Worm (Caenorhabditis elegans) whole organism, L2 larva: ENCODE measurements around the gene pad-2.

Experiments
- C34F6.9 ChIP-seq: fragments of 150-350 bp; optimal IDR thresholded peaks from 2 replicates; lab custom pipeline; 2014; ENCODE audit warnings: missing biosample characterization, missing genetic modification characterization
- F13H6.1 ChIP-seq: sonication (generic microtip); optimal IDR thresholded peaks from 2 replicates; lab custom pipeline; 2016; ENCODE audit warnings: missing genetic modification characterization, missing compliant biosample characterization
- R02D3.7 ChIP-seq: fragments of 150-350 bp; optimal IDR thresholded peaks from 2 replicates; lab custom pipeline; 2014; ENCODE audit warnings: missing biosample characterization, missing genetic modification characterization
- Y55F3AM.14 ChIP-seq: fragments of 200-800 bp; sonication (Bioruptor generic); optimal IDR thresholded peaks from 2 replicates; lab custom pipeline; 2018; ENCODE audit warnings: mild to moderate bottlenecking, missing genetic modification characterization, missing compliant biosample characterization
- ZK546.5 ChIP-seq: sonication (generic microtip); optimal IDR thresholded peaks from 2 replicates; lab custom pipeline; 2017; ENCODE audit warnings: missing biosample characterization, missing genetic modification characterization
- alr-1 ChIP-seq: fragments of 150-350 bp; optimal IDR thresholded peaks from 2 replicates; lab custom pipeline; 2014; ENCODE audit warnings: missing biosample characterization, missing genetic modification characterization
- ama-1 ChIP-seq: fragments of 150-350 bp; optimal IDR thresholded peaks from 2 replicates; lab custom pipeline; 2018; ENCODE audit warnings: inconsistent platforms
- blmp-1 ChIP-seq: sonication (generic microtip); optimal IDR thresholded peaks from 2 replicates; lab custom pipeline; 2017; ENCODE audit warnings: missing genetic modification characterization, mild to moderate bottlenecking, missing compliant biosample characterization, antibody characterized with exemption, moderate library complexity; ENCODE audit not compliant: insufficient read depth
- ceh-82 ChIP-seq: fragments of 150-350 bp; optimal IDR thresholded peaks from 2 replicates; lab custom pipeline; 2014; ENCODE audit warnings: missing biosample characterization, missing genetic modification characterization
- dmd-4 ChIP-seq: sonication (generic microtip); optimal IDR thresholded peaks from 2 replicates; lab custom pipeline; 2017; ENCODE audit warnings: missing biosample characterization, missing genetic modification characterization
- egl-27 ChIP-seq: sonication (generic microtip); optimal IDR thresholded peaks from 3 replicates; lab custom pipeline; 2017; ENCODE audit warnings: missing biosample characterization, missing genetic modification reagents, missing genetic modification characterization
- fos-1 ChIP-seq: fragments of 150-350 bp; optimal IDR thresholded peaks from 2 replicates; lab custom pipeline; 2014; ENCODE audit warnings: missing biosample characterization, missing genetic modification characterization
- lin-11 ChIP-seq: fragments of 150-350 bp; sonication (generic microtip); optimal IDR thresholded peaks from 2 replicates; lab custom pipeline; 2014; ENCODE audit warnings: missing biosample characterization, missing genetic modification characterization, inconsistent platforms, mixed read lengths
- lin-13 ChIP-seq: fragments of 150-350 bp; optimal IDR thresholded peaks from 2 replicates; lab custom pipeline; 2014; ENCODE audit warnings: missing biosample characterization, missing genetic modification reagents, missing genetic modification characterization
- lin-39 ChIP-seq: fragments of 150-350 bp; optimal IDR thresholded peaks from 2 replicates; lab custom pipeline; 2014; ENCODE audit warnings: missing biosample characterization, missing genetic modification reagents, missing genetic modification characterization
- mab-5 ChIP-seq: fragments of 150-350 bp; optimal IDR thresholded peaks from 2 replicates; lab custom pipeline; 2014; ENCODE audit warnings: missing biosample characterization, missing genetic modification characterization
- mbf-1 ChIP-seq: sonication (generic microtip); optimal IDR thresholded peaks from 2 replicates; lab custom pipeline; 2017; ENCODE audit warnings: missing biosample characterization, missing genetic modification characterization
- nhr-10 ChIP-seq: sonication (generic microtip); optimal IDR thresholded peaks from 2 replicates; lab custom pipeline; 2017; ENCODE audit warnings: missing biosample characterization, missing genetic modification characterization
- nhr-11 ChIP-seq: fragments of 150-350 bp; optimal IDR thresholded peaks from 2 replicates; lab custom pipeline; 2014; ENCODE audit warnings: missing biosample characterization, missing genetic modification characterization
- nhr-12 ChIP-seq: fragments of 150-350 bp; optimal IDR thresholded peaks from 2 replicates; lab custom pipeline; 2014; ENCODE audit warnings: missing biosample characterization, missing genetic modification characterization
- nhr-21 ChIP-seq: fragments of 150-350 bp; optimal IDR thresholded peaks from 2 replicates; lab custom pipeline; 2014; ENCODE audit warnings: missing biosample characterization, missing genetic modification characterization
- nhr-23 ChIP-seq: fragments of 150-350 bp; optimal IDR thresholded peaks from 2 replicates; lab custom pipeline; 2014; ENCODE audit warnings: missing biosample characterization, missing genetic modification reagents, missing genetic modification characterization
- nhr-6 ChIP-seq: fragments of 150-350 bp; optimal IDR thresholded peaks from 2 replicates; lab custom pipeline; 2014; ENCODE audit warnings: missing biosample characterization, missing genetic modification characterization
- nhr-77 ChIP-seq: fragments of 150-350 bp; optimal IDR thresholded peaks from 2 replicates; lab custom pipeline; 2014; ENCODE audit warnings: missing biosample characterization, missing genetic modification characterization
- skn-1 ChIP-seq: sonication (generic microtip); optimal IDR thresholded peaks from 2 replicates; lab custom pipeline; 2017; ENCODE audit warnings: missing biosample characterization, missing genetic modification characterization
- sma-3 ChIP-seq: sonication (generic microtip); optimal IDR thresholded peaks from 2 replicates; lab custom pipeline; 2016; ENCODE audit warnings: missing genetic modification reagents, missing genetic modification characterization, missing compliant biosample characterization
- sma-9 ChIP-seq, 2 experiments: fragments of 150-350 bp in 1 of 2; sonication (generic microtip) in 1 of 2; optimal IDR thresholded peaks; 2 replicates each; lab custom pipeline; 2014 to 2016; ENCODE audit warnings: missing genetic modification characterization in 2 of 2, mild to moderate bottlenecking in 1 of 2, missing biosample characterization in 1 of 2, missing compliant biosample characterization in 1 of 2, missing genetic modification reagents in 1 of 2, moderate library complexity in 1 of 2
- snpc-4 ChIP-seq: fragments of 150-350 bp; optimal IDR thresholded peaks from 2 replicates; lab custom pipeline; 2014; ENCODE audit warnings: missing biosample characterization, missing genetic modification characterization
- unc-55 ChIP-seq: fragments of 150-350 bp; sonication (generic microtip); optimal IDR thresholded peaks from 3 replicates; lab custom pipeline; 2014; ENCODE audit warnings: missing biosample characterization, missing genetic modification reagents, missing genetic modification characterization
- unc-62 ChIP-seq: fragments of 150-350 bp; optimal IDR thresholded peaks from 2 replicates; lab custom pipeline; 2014; ENCODE audit warnings: missing biosample characterization, missing genetic modification reagents, missing genetic modification characterization
- zag-1 ChIP-seq: fragments of 150-350 bp; optimal IDR thresholded peaks from 2 replicates; lab custom pipeline; 2014; ENCODE audit warnings: missing biosample characterization, missing genetic modification characterization
- ztf-1 ChIP-seq: fragments of 200-800 bp; sonication (Bioruptor generic); conservative IDR thresholded peaks from 2 replicates; pipeline ENCODE4 v1.3.6; 2022; ENCODE audit warnings: missing genetic modification characterization, missing compliant biosample characterization

The pad-2 gene

ce11 chrIII:10278826-10279225 is at the start of gene pad-2:
pad-2 (plus strand) TSS chrIII:10279126.
- TF ChIP-seq unc-62 (GFP tag; lab: Kevin White, UChicago) (no peak), sma-3 (GFP tag; lab: Kevin White, UChicago) (no peak), lin-39 (tag; lab: Kevin White, UChicago) (no peak), alr-1 (tag; lab: Kevin White, UChicago) (no peak), lin-13 (GFP tag; lab: Kevin White, UChicago) (no peak), dmd-4 (tag; lab: Kevin White, UChicago) (no peak), ZK546.5 (tag; lab: Kevin White, UChicago) (no peak), ceh-82 (no peak), mbf-1 (tag; lab: Kevin White, UChicago) (no peak), nhr-21 (no peak), nhr-10 (tag; lab: Kevin White, UChicago) (no peak), blmp-1 (tag; lab: Kevin White, UChicago) (no peak), mab-5 (tag; lab: Kevin White, UChicago) (no peak), zag-1 (tag; lab: Kevin White, UChicago) (no peak), sma-9 (GFP tag; optimal IDR thresholded peaks at IDR 0.05; lab: Kevin White, UChicago) (no peak), sma-9 (tag; optimal IDR thresholded peaks at IDR 0.05; lab: Kevin White, UChicago) (no peak), lin-11 (tag; lab: Kevin White, UChicago) (no peak)

DNA sequence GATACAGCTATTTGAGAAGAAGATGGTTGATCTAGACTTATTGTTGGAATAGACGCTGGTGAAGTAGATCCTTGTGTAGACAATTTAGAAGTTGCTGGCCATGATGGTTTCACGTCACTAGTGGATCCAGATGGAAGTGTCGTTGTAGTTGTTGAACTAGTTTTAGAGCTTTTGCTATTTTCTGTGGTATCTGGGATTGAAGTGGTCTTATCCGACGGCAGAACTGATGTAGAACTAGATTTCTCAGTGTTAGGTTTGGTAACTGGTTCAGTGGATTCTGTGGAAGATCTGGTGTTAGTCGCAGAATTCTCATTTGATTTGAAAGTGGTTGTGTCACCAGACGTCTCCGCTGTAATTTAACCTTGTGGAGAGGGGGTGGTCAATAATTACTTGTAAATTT is 47.3 kb upstream of the pad-2 start:
- TF ChIP-seq zag-1 (tag; lab: Kevin White, UChicago) (no peak), R02D3.7 (no peak), nhr-12 (tag; lab: Kevin White, UChicago) (no peak), nhr-11 (no peak), alr-1 (tag; lab: Kevin White, UChicago) (no peak), Y55F3AM.14 (GFP tag; lab: Kevin White, UChicago) (no peak), fos-1 (tag; lab: Kevin White, UChicago) (no peak), lin-13 (GFP tag; lab: Kevin White, UChicago) (no peak), mab-5 (tag; lab: Kevin White, UChicago) (no peak)
- TF ChIP-seq, all 48 proteins: peak for 0

DNA sequence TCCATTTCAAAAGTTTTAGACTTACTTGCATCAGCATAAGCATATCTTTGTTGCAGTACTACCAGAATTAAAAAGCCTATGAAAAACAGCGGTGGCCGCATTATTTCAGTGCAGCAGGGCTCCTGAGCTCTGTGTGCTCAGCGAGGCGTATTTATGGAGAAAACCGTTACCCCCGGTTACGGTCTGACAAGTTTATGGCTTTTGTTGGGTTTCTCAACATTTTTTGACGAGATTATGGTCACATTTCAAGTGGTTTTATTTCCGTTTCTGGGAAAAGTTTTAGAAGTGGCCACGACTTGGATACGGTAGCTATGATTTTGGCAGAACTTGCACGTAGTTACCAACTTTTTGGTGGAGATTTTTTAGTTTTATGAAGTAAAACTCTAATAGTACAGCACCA is 44.9 kb upstream of the pad-2 start, which contains the start of gene paml-1:
Gene paml-1 (minus strand): TSS at position 101 of the 400 bp plus-strand sequence.
- TF ChIP-seq unc-55 (GFP tag; lab: Kevin White, UChicago): no peak
- TF ChIP-seq egl-27 (tag; lab: Kevin White, UChicago): no peak
- no peak for TF ChIP-seq C34F6.9 (tag; lab: Kevin White, UChicago)
- TF ChIP-seq ama-1: no peak
- TF ChIP-seq fos-1 (tag; lab: Kevin White, UChicago): no peak
- no peak for TF ChIP-seq nhr-21
- no peak for TF ChIP-seq snpc-4 (tag; lab: Kevin White, UChicago)
- no peak for TF ChIP-seq lin-39 (tag; lab: Kevin White, UChicago)
- no peak for TF ChIP-seq nhr-77 (tag; lab: Kevin White, UChicago)
- no peak for TF ChIP-seq nhr-11
- no peak for TF ChIP-seq nhr-6 (tag; lab: Kevin White, UChicago)
- no peak for TF ChIP-seq nhr-12 (tag; lab: Kevin White, UChicago)
- no peak for TF ChIP-seq mab-5 (tag; lab: Kevin White, UChicago)
- no peak for TF ChIP-seq skn-1 (tag; lab: Kevin White, UChicago)
- TF ChIP-seq F13H6.1 (tag; lab: Kevin White, UChicago): no peak
- TF ChIP-seq mbf-1 (tag; lab: Kevin White, UChicago): no peak
- no peak for TF ChIP-seq ztf-1 (GFP tag; lab: Robert Waterston, UW)
- no peak for TF ChIP-seq nhr-23 (tag; lab: Kevin White, UChicago)
- TF ChIP-seq Y55F3AM.14 (GFP tag; lab: Kevin White, UChicago): no peak

- TF ChIP-seq lin-13 (GFP tag; lab: Kevin White, UChicago) (no peak), fos-1 (tag; lab: Kevin White, UChicago) (peak; percentile 9), nhr-21 (peak; percentile 11)
Observed at ce11 chrIII:10236291-10236871, 42.5 kb upstream of the pad-2 start.
